Worm (Caenorhabditis elegans): ENCODE data around the gene D1086.21.

- TF ChIP-seq sdz-12 (GFP tag; optimal IDR thresholded peaks at IDR 0.05) (no peak), lsy-2 (tag; optimal IDR thresholded peaks at IDR 0.05) (no peak), unc-62 (GFP tag; optimal IDR thresholded peaks at IDR 0.05 in 1 of 2) (no peak), unc-62 (tag; optimal IDR thresholded peaks at IDR 0.05) (no peak), spr-1 (tag; optimal IDR thresholded peaks at IDR 0.05) (no peak)
These were observed 38.3 kb upstream of the D1086.21 start, which contains the start of gene T08G5.2 for ce11 chrV:14026194-14026593.

All from whole organism, L4 larva.